Fruit fly (Drosophila melanogaster): ENCODE results near the gene CG15239.

CG15239 gene

DNA sequence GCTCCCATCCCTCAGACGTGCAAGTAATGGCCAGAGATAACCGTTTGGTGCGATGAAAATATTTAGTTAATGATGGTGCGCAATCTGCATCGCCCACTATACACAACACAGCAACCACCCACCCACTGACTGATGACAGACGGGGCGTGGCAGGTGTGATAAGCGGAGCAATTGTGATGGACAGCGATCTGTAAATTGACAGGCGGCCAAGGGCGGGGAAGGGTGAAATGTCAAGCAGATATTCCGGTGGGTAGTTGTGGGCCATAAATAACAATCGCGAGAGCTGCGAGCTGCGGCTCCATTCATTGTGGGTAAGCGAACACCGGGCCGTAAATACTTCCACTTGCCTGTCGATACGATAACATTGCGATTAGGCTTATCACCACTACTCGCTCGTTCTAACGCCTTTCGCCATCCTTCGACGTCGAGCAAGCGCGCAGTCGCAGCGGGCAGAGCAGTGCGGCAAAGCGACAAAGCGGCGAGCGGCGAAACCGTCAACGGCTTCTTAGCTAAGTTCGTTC, 12.0 kb upstream of the CG15239 start, which contains the start of gene yin:
TSS of gene yin (minus strand) at position 51 of the 521 bp plus-strand sequence.
- TF ChIP-seq Med (GFP tag): peak; percentile 76
- TF ChIP-seq mirr (GFP tag; optimal IDR thresholded peaks at IDR 0.05): peak; percentile 19
- TF ChIP-seq Hey (tag; optimal IDR thresholded peaks at IDR 0.05): peak; percentile 15
- no peak for TF ChIP-seq CG13296 (GFP tag; optimal IDR thresholded peaks at IDR 0.05)
- TF ChIP-seq bbx (GFP tag; IDR thresholded peaks at IDR 0.05; ENCODE audit: partially characterized antibody): peak; percentile 34; the same call in 1 of the 2 replicates
- peak; percentile 58; the same call in 1 of the 2 replicates for TF ChIP-seq crol (GFP tag; IDR thresholded peaks at IDR 0.05)
- peak; percentile 50 for TF ChIP-seq sug (tag; optimal IDR thresholded peaks at IDR 0.05)
- no peak for TF ChIP-seq CG14050 (GFP tag; IDR thresholded peaks at IDR 0.05)
- no peak for TF ChIP-seq BEAF-32 (GFP tag; optimal IDR thresholded peaks at IDR 0.05)
- no peak for TF ChIP-seq pho (GFP tag; optimal IDR thresholded peaks at IDR 0.05)
- TF ChIP-seq CG10543 (GFP tag; optimal IDR thresholded peaks at IDR 0.05): peak; percentile 14
- TF ChIP-seq CG12155 (GFP tag; optimal IDR thresholded peaks at IDR 0.05): peak; percentile 42
- peak; percentile 29 for TF ChIP-seq CG5180 (GFP tag; optimal IDR thresholded peaks at IDR 0.05)
- TF ChIP-seq Hr78 (GFP tag; optimal IDR thresholded peaks at IDR 0.05): peak in 1 of 2 experiments; percentile 65
- peak; percentile 47 for TF ChIP-seq sens (GFP tag)
- TF ChIP-seq CG34376 (GFP tag; optimal IDR thresholded peaks at IDR 0.05): peak; percentile 75
- peak; percentile 69; the same call in 1 of the 2 replicates for TF ChIP-seq Adf1 (GFP tag; IDR thresholded peaks at IDR 0.05)
- TF ChIP-seq CG15479 (GFP tag; optimal IDR thresholded peaks at IDR 0.05): peak; percentile 66
- TF ChIP-seq exex (tag; optimal IDR thresholded peaks at IDR 0.05): peak; percentile 70
- peak; percentile 53 for TF ChIP-seq grn (GFP tag; optimal IDR thresholded peaks at IDR 0.05)
- TF ChIP-seq bowl (GFP tag; IDR thresholded peaks at IDR 0.05): peak; percentile 17; the same call in 1 of the 2 replicates
- 0 out of 2 replicates have a peak, but pooled peaks have one; percentile 16 for TF ChIP-seq MBD-R2 (GFP tag; IDR thresholded peaks at IDR 0.05)
- 0 out of 2 replicates have a peak, but pooled peaks have one; percentile 21 for TF ChIP-seq Atf6 (GFP tag; IDR thresholded peaks at IDR 0.05)
- peak; percentile 82 for TF ChIP-seq sd (tag; optimal IDR thresholded peaks at IDR 0.05)
- TF ChIP-seq CG7963 (GFP tag; IDR thresholded peaks at IDR 0.05; ENCODE audit: partially characterized antibody): no peak
- peak; percentile 38 for TF ChIP-seq CTCF (GFP tag; optimal IDR thresholded peaks at IDR 0.05)

DNA sequence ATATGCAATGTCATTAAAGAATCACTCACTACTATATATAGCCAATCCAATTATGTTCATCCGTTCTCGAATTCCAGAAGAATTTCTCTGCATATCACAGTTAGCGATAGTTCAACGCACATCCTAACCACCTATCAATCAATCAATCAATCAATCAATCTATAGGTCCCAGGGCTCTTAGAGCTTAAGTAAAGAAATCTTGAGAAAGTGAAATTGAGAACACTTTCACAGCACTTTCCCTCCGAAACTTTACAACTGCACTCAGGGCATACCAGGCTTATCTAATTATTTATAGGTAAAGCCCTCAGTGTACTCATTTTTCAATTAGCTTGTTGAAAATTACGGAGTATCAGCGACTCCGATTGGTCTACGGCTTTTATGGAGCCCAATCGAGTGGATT, 9.5 kb upstream of the CG15239 start:
- TF ChIP-seq CG33213 (GFP tag; optimal IDR thresholded peaks at IDR 0.05) (no peak), Blimp-1 (GFP tag; optimal IDR thresholded peaks at IDR 0.05) (peak; percentile 63), CG13775 (GFP tag; optimal IDR thresholded peaks at IDR 0.05) (no peak), CG18619 (GFP tag; optimal IDR thresholded peaks at IDR 0.05) (no peak), ttk (GFP tag; IDR thresholded peaks at IDR 0.05) (no peak), jigr1 (GFP tag; IDR thresholded peaks at IDR 0.05) (no peak), CG8281 (tag; optimal IDR thresholded peaks at IDR 0.05) (peak; percentile 63), stwl (tag; optimal IDR thresholded peaks at IDR 0.05) (no peak), gcm (GFP tag; optimal IDR thresholded peaks at IDR 0.05) (no peak), Eip74EF (GFP tag; optimal IDR thresholded peaks at IDR 0.05) (no peak), CG9932 (GFP tag; IDR thresholded peaks at IDR 0.05) (no peak), odd (GFP tag; optimal IDR thresholded peaks at IDR 0.05) (no peak), Dll (GFP tag; IDR thresholded peaks at IDR 0.05; ENCODE audit: partially characterized antibody) (no peak), ATbp (GFP tag; optimal IDR thresholded peaks at IDR 0.05) (no peak), ewg (GFP tag; optimal IDR thresholded peaks at IDR 0.05) (no peak), Tbp (GFP tag; optimal IDR thresholded peaks at IDR 0.05) (no peak), B-H2 (GFP tag; optimal IDR thresholded peaks at IDR 0.05) (no peak)
